Worm (Caenorhabditis elegans) whole organism, young adult: ENCODE data around the gene pat-6.

ENCODE experiments used
- D2030.7 ChIP-seq: fragments of 200-800 bp; sonication (Bioruptor generic); IDR thresholded peaks from 2 replicates; pipeline ENCODE4 v1.3.6; 2022; ENCODE audit warnings: missing genetic modification reagents, missing genetic modification characterization, missing compliant biosample characterization
- akir-1 ChIP-seq: fragments of 200-800 bp; sonication (Bioruptor generic); optimal IDR thresholded peaks from 2 replicates; lab custom pipeline; 2018; ENCODE audit warnings: mild to moderate bottlenecking, missing genetic modification characterization, moderate library complexity, missing compliant biosample characterization
- cebp-1 ChIP-seq, 2 experiments: fragments of 200-800 bp in 1 of 2; sonication (Bioruptor generic) in 1 of 2; sonication (generic microtip) in 1 of 2; IDR thresholded peaks in 1 of 2; optimal IDR thresholded peaks in 1 of 2; 2 replicates each; pipeline versions ENCODE4 v1.3.6 to Lab custom; 2017 to 2022; ENCODE audit warnings: missing compliant biosample characterization in 2 of 2, missing genetic modification characterization in 2 of 2, mild to moderate bottlenecking in 1 of 2, missing genetic modification reagents in 1 of 2, moderate library complexity in 1 of 2
- dpff-1 ChIP-seq: sonication (generic microtip); optimal IDR thresholded peaks from 2 replicates; lab custom pipeline; 2017; ENCODE audit warnings: mild to moderate bottlenecking, missing genetic modification characterization, missing compliant biosample characterization
- egl-44 ChIP-seq: fragments of 200-800 bp; sonication (Bioruptor generic); IDR thresholded peaks from 2 replicates; pipeline ENCODE4 v1.3.6; 2022; ENCODE audit warnings: missing genetic modification reagents, missing genetic modification characterization, missing compliant biosample characterization
- him-1 ChIP-seq: sonication (generic microtip); optimal IDR thresholded peaks from 2 replicates; lab custom pipeline; 2016; ENCODE audit warnings: missing genotype, missing genetic modification reagents, missing genetic modification characterization, missing compliant biosample characterization
- pbrm-1 ChIP-seq: fragments of 200-800 bp; sonication (Bioruptor generic); IDR thresholded peaks from 2 replicates; pipeline ENCODE4 v1.3.6; 2022; ENCODE audit warnings: missing genetic modification reagents, missing genetic modification characterization, missing compliant biosample characterization
- pha-4 ChIP-seq: fragments of 150-350 bp; sonication (generic microtip); optimal IDR thresholded peaks from 2 replicates; lab custom pipeline; 2014; ENCODE audit warnings: missing biosample characterization, missing genetic modification reagents, missing genetic modification characterization

ce11 chrIV:300307-300706 lies 36.3 kb upstream of the pat-6 start:
- TF ChIP-seq him-1 (tag; lab: Kevin White, UChicago) (no peak), D2030.7 (GFP tag; lab: Robert Waterston, UW) (no peak), pbrm-1 (GFP tag; lab: Robert Waterston, UW) (no peak), akir-1 (no peak), cebp-1 (GFP tag; IDR thresholded peaks at IDR 0.05; lab: Robert Waterston, UW) (no peak), cebp-1 (tag; optimal IDR thresholded peaks at IDR 0.05; lab: Kevin White, UChicago) (no peak), egl-44 (GFP tag; lab: Robert Waterston, UW) (no peak), dpff-1 (no peak), pha-4 (tag; lab: Kevin White, UChicago) (no peak)
